Worm (Caenorhabditis elegans): ENCODE measurements around the gene nlp-6.

Gene nlp-6

DNA sequence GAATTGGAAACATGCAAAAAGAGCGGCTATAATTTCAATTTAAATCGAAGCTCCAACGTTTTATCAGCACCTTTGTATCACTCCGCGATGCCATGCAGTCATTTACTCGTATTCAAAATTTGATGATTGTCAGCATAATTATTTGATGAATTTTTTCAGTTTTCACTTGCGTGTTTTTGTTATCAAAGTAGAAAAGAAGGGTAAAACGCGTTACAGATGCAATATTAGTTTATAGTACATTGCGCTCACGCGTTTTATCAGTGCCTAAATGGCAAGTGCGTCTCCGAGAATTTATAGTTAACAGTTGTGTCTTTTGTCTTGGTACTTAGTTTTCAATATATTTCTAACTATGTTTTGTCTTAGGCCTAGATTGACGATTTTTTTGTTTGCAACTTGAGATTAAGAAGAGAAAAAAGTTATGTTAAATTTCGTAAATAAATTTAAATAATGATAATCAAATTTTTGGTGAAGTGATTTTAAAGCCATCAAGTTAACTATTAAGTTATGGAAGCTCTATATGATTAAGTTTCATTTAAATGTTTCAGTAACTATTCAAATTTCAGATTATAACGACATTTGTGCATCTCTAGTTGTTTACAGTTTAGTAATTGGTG is 32.5 kb downstream of the nlp-6 start, which contains the start of gene cgt-2:
Gene cgt-2, plus strand, starts transcription at position 564 of the 614 bp plus-strand sequence.
- TF ChIP-seq ztf-23 (GFP tag; IDR thresholded peaks at IDR 0.05) (no peak), med-1 (GFP tag; optimal IDR thresholded peaks at IDR 0.05; ENCODE audit: insufficient read depth) (no peak), flt-1 (GFP tag; IDR thresholded peaks at IDR 0.05) (no peak), klf-2 (GFP tag; conservative IDR thresholded peaks at IDR 0.05) (no peak), cog-1 (tag; optimal IDR thresholded peaks at IDR 0.05) (no peak), tab-1 (GFP tag; IDR thresholded peaks at IDR 0.05) (no peak)

DNA sequence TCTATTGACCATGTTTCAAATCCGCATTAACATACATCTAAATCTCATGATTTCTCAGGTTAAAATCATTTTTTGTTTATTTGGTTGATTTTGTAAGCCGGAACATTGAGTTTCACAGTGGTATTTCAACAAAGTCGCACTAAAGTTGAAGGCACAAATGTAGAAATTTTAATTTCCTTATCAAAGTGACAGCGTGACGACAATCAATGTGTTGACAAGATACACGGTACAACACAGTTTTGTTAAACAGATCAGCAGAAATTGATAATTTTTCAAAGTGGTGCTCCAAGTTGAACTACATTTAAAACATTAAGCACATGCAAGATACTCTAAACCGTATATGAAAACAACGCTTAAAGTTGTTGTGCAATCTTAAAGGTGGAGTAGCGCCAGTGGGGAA is 40.4 kb downstream of the nlp-6 start:
- TF ChIP-seq flt-1 (GFP tag; IDR thresholded peaks at IDR 0.05) (no peak), ref-1 (GFP tag; conservative IDR thresholded peaks at IDR 0.05) (no peak), klf-2 (GFP tag; conservative IDR thresholded peaks at IDR 0.05) (no peak), ztf-23 (GFP tag; IDR thresholded peaks at IDR 0.05) (no peak), cog-1 (tag; optimal IDR thresholded peaks at IDR 0.05) (no peak), ztf-29 (GFP tag; IDR thresholded peaks at IDR 0.05) (no peak), tab-1 (GFP tag; IDR thresholded peaks at IDR 0.05) (no peak), T22C8.4 (GFP tag; IDR thresholded peaks at IDR 0.05) (no peak), med-1 (GFP tag; optimal IDR thresholded peaks at IDR 0.05; ENCODE audit: insufficient read depth) (no peak)

DNA sequence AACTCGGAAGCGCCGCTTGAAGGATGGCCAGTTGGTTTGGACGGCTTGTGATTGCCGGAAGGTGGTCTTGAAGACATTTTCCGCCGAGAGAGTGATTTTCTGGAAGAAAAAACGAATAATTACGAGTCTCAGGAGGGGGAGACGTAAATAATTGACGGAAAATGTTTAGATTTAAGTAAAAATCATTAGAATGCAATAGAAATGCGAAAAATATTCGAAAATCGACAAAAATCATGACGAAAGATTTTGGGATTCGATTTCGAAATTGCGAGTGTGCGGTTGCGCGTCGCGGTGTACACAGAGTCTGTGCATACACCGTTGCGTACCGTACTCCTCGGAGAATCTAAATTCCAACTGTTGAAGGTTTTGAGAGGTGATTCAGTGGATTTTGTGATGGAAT is 49.4 kb downstream of the nlp-6 start, which contains the start of gene H11L12.1:
Gene H11L12.1, minus strand, starts transcription at position 101 of the 400 bp plus-strand sequence.
- TF ChIP-seq T22C8.4 (GFP tag; IDR thresholded peaks at IDR 0.05) (no peak), cog-1 (tag; optimal IDR thresholded peaks at IDR 0.05) (no peak), ztf-29 (GFP tag; IDR thresholded peaks at IDR 0.05) (no peak), klf-2 (GFP tag; conservative IDR thresholded peaks at IDR 0.05) (no peak), ztf-23 (GFP tag; IDR thresholded peaks at IDR 0.05) (no peak), tab-1 (GFP tag; IDR thresholded peaks at IDR 0.05) (no peak), med-1 (GFP tag; optimal IDR thresholded peaks at IDR 0.05; ENCODE audit: insufficient read depth) (no peak), flt-1 (GFP tag; IDR thresholded peaks at IDR 0.05) (no peak), ref-1 (GFP tag; conservative IDR thresholded peaks at IDR 0.05) (no peak)

DNA sequence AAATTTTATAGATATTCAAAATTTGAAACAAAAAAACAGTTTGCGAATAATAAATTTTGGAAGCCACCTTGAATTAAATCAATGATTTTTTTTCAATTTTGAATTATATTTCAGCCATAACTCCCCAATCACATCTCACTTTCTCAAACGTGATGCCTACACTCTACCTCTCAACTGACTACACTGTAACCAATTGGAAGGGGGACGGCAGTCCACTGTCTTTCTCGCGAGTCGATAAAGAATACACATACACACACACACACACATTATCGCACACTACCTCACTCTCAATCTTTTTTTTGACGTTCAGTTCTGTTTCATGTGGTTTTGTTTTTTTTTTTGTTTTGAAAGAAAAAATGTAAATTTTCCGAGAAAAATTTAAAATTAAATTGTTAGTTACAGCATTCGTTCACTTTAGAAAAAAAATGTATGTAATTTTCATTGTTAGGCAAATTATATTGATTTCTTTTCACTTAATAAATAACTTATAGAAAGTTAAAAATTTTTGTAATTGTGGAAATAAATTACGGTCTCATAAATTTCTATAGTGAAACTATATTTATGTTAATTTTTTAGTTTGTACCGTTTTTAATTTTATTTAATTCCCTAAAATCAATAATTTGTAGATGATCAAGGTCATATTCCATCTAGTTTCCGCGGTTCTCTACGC is 52.2 kb downstream of the nlp-6 start, which contains the start of gene cTel55X.1:
Gene cTel55X.1, plus strand, starts transcription at position 620 of the 670 bp plus-strand sequence.
- TF ChIP-seq ztf-23 (GFP tag; IDR thresholded peaks at IDR 0.05), result no peak
- no peak for TF ChIP-seq flt-1 (GFP tag; IDR thresholded peaks at IDR 0.05)
- no peak for TF ChIP-seq ref-1 (GFP tag; conservative IDR thresholded peaks at IDR 0.05)
- no peak for TF ChIP-seq ztf-29 (GFP tag; IDR thresholded peaks at IDR 0.05)
- no peak for TF ChIP-seq cog-1 (tag; optimal IDR thresholded peaks at IDR 0.05)
- no peak for TF ChIP-seq klf-2 (GFP tag; conservative IDR thresholded peaks at IDR 0.05)
- TF ChIP-seq med-1 (GFP tag; optimal IDR thresholded peaks at IDR 0.05; ENCODE audit: insufficient read depth), result no peak
- TF ChIP-seq tab-1 (GFP tag; IDR thresholded peaks at IDR 0.05), result no peak
- TF ChIP-seq T22C8.4 (GFP tag; IDR thresholded peaks at IDR 0.05), result no peak

Data from whole organism, midembryonic.